Fruit fly (Drosophila melanogaster) S2 (cell line): ENCODE measurements around the gene Zn72D.

Experiments used
- CG8478 ChIP-seq: fragments of >200 bp; optimal IDR thresholded peaks from 2 replicates; lab custom pipeline; 2018
- CTCF ChIP-seq, 2 experiments: fragments of >200 bp; optimal IDR thresholded peaks; 2 replicates each; lab custom pipeline; 2018

Gene Zn72D

dm6 chr3L:16112069-16112820 is at the start of gene Zn72D:
Gene Zn72D (minus strand): TSS chr3L:16112626.
- TF ChIP-seq CTCF (optimal IDR thresholded peaks at IDR 0.05; lab: Kevin White, UChicago), result no peak
- no peak for TF ChIP-seq CG8478 (lab: Kevin White, UChicago)

- TF ChIP-seq CTCF (optimal IDR thresholded peaks at IDR 0.05; lab: Kevin White, UChicago) (no peak), CG8478 (lab: Kevin White, UChicago) (no peak)
Observed at dm6 chr3L:16161847-16162556, 49.6 kb upstream of the Zn72D start.

dm6 chr3L:16161131-16161530 is 48.7 kb upstream of the Zn72D start:
- TF ChIP-seq CTCF (optimal IDR thresholded peaks at IDR 0.05; lab: Kevin White, UChicago) (no peak), CG8478 (lab: Kevin White, UChicago) (no peak)

- TF ChIP-seq CG8478 (lab: Kevin White, UChicago), result no peak
- TF ChIP-seq CTCF (optimal IDR thresholded peaks at IDR 0.05; lab: Kevin White, UChicago), result no peak
Observed at dm6 chr3L:16160420-16161069, 48.1 kb upstream of the Zn72D start.

dm6 chr3L:16160073-16160398 is 47.6 kb upstream of the Zn72D start:
- TF ChIP-seq CTCF (optimal IDR thresholded peaks at IDR 0.05; lab: Kevin White, UChicago) (no peak), CG8478 (lab: Kevin White, UChicago) (no peak)

dm6 chr3L:16159161-16160072 is 47.0 kb upstream of the Zn72D start:
- TF ChIP-seq CG8478 (lab: Kevin White, UChicago) (no peak), CTCF (optimal IDR thresholded peaks at IDR 0.05; lab: Kevin White, UChicago) (no peak)

- TF ChIP-seq CG8478 (lab: Kevin White, UChicago) (no peak), CTCF (optimal IDR thresholded peaks at IDR 0.05; lab: Kevin White, UChicago) (no peak)
Observed at dm6 chr3L:16158322-16158721, 45.9 kb upstream of the Zn72D start.

dm6 chr3L:16157251-16158190 is 45.1 kb upstream of the Zn72D start:
- no peak for TF ChIP-seq CG8478 (lab: Kevin White, UChicago)
- no peak for TF ChIP-seq CTCF (optimal IDR thresholded peaks at IDR 0.05; lab: Kevin White, UChicago)

- TF ChIP-seq CG8478 (lab: Kevin White, UChicago) (no peak), CTCF (optimal IDR thresholded peaks at IDR 0.05; lab: Kevin White, UChicago) (no peak)
Observed at dm6 chr3L:16156788-16157208, 44.4 kb upstream of the Zn72D start.

- TF ChIP-seq CG8478 (lab: Kevin White, UChicago) (no peak), CTCF (optimal IDR thresholded peaks at IDR 0.05; lab: Kevin White, UChicago) (no peak)
Observed at dm6 chr3L:16155547-16155946, 43.1 kb upstream of the Zn72D start.

- TF ChIP-seq CG8478 (lab: Kevin White, UChicago) (no peak), CTCF (optimal IDR thresholded peaks at IDR 0.05; lab: Kevin White, UChicago) (no peak)
Observed at dm6 chr3L:16153650-16154049, 41.2 kb upstream of the Zn72D start.

- TF ChIP-seq CTCF (optimal IDR thresholded peaks at IDR 0.05; lab: Kevin White, UChicago) (no peak), CG8478 (lab: Kevin White, UChicago) (no peak)
Observed at dm6 chr3L:16153089-16153488, 40.7 kb upstream of the Zn72D start.

dm6 chr3L:16151742-16152141 is 39.3 kb upstream of the Zn72D start:
- TF ChIP-seq CG8478 (lab: Kevin White, UChicago) (no peak), CTCF (optimal IDR thresholded peaks at IDR 0.05; lab: Kevin White, UChicago) (no peak)
